Worm (Caenorhabditis elegans) whole organism, young adult: ENCODE data around the gene F54D5.4.

ENCODE experiments used
- B0019.2 ChIP-seq: fragments of 200-800 bp; sonication (Bioruptor generic); conservative IDR thresholded peaks from 2 replicates; pipeline ENCODE4 v1.3.6; 2022; ENCODE audit warnings: missing genetic modification reagents, missing genetic modification characterization, missing compliant biosample characterization
- B0035.1 ChIP-seq: sonication (generic microtip); optimal IDR thresholded peaks from 2 replicates; lab custom pipeline; 2016; ENCODE audit warnings: missing genetic modification characterization, mild to moderate bottlenecking, missing compliant biosample characterization, missing genotype, missing genetic modification reagents
- B0336.3 ChIP-seq: fragments of 200-800 bp; sonication (Bioruptor generic); IDR thresholded peaks from 2 replicates; pipeline ENCODE4 v1.3.6; 2022; ENCODE audit warnings: missing genetic modification characterization, missing compliant biosample characterization
- C17E4.6 ChIP-seq: fragments of 200-800 bp; sonication (Bioruptor generic); IDR thresholded peaks from 2 replicates; pipeline ENCODE4 v1.3.6; 2022; ENCODE audit warnings: missing genetic modification reagents, missing genetic modification characterization, missing compliant biosample characterization
- F55B11.4 ChIP-seq: sonication (generic microtip); optimal IDR thresholded peaks from 2 replicates; lab custom pipeline; 2016; ENCODE audit warnings: missing compliant biosample characterization, missing genetic modification characterization, borderline replicate concordance; ENCODE audit not compliant: insufficient read depth
- K11D2.4 ChIP-seq: fragments of 200-800 bp; sonication (Bioruptor generic); IDR thresholded peaks from 2 replicates; pipeline ENCODE4 v1.3.6; 2022; ENCODE audit warnings: missing genetic modification reagents, missing genetic modification characterization, missing compliant biosample characterization
- Y53F4B.3 ChIP-seq: fragments of 200-800 bp; sonication (Bioruptor generic); IDR thresholded peaks from 2 replicates; pipeline ENCODE4 v1.3.6; 2022; ENCODE audit warnings: missing genetic modification reagents, missing genetic modification characterization, missing compliant biosample characterization
- Y67H2A.10 ChIP-seq: fragments of 200-800 bp; sonication (Bioruptor generic); conservative IDR thresholded peaks from 2 replicates; pipeline ENCODE4 v1.3.6; 2022; ENCODE audit warnings: missing genetic modification reagents, missing genetic modification characterization, missing compliant biosample characterization
- bed-1 ChIP-seq: fragments of 200-800 bp; sonication (Bioruptor generic); IDR thresholded peaks from 2 replicates; pipeline ENCODE4 v1.3.6; 2022; ENCODE audit warnings: missing genetic modification reagents, missing genetic modification characterization, missing compliant biosample characterization
- ccch-3 ChIP-seq: fragments of 200-800 bp; sonication (Bioruptor generic); optimal IDR thresholded peaks from 2 replicates; lab custom pipeline; 2018; ENCODE audit warnings: mild to moderate bottlenecking, missing genetic modification characterization, missing compliant biosample characterization
- cebp-1 ChIP-seq, 2 experiments: fragments of 200-800 bp in 1 of 2; sonication (Bioruptor generic) in 1 of 2; sonication (generic microtip) in 1 of 2; IDR thresholded peaks in 1 of 2; optimal IDR thresholded peaks in 1 of 2; 2 replicates each; pipeline versions ENCODE4 v1.3.6 to Lab custom; 2017 to 2022; ENCODE audit warnings: missing compliant biosample characterization in 2 of 2, missing genetic modification characterization in 2 of 2, mild to moderate bottlenecking in 1 of 2, missing genetic modification reagents in 1 of 2, moderate library complexity in 1 of 2
- ceh-27 ChIP-seq: fragments of 200-800 bp; sonication (Bioruptor generic); optimal IDR thresholded peaks from 2 replicates; lab custom pipeline; 2018; ENCODE audit warnings: mild to moderate bottlenecking, missing genetic modification characterization, moderate library complexity, missing compliant biosample characterization
- ceh-40 ChIP-seq: fragments of 200-800 bp; sonication (Bioruptor generic); IDR thresholded peaks from 2 replicates; pipeline ENCODE4 v1.3.6; 2022; ENCODE audit warnings: missing genetic modification characterization, missing compliant biosample characterization
- ceh-91 ChIP-seq: fragments of 200-800 bp; sonication (Bioruptor generic); IDR thresholded peaks from 2 replicates; pipeline ENCODE4 v1.3.6; 2022; ENCODE audit warnings: missing genetic modification reagents, missing genetic modification characterization, missing compliant biosample characterization
- chd-7 ChIP-seq: sonication (generic microtip); optimal IDR thresholded peaks from 2 replicates; lab custom pipeline; 2016; ENCODE audit warnings: mild to moderate bottlenecking, missing genetic modification characterization, moderate library complexity, missing compliant biosample characterization
- dpff-1 ChIP-seq: sonication (generic microtip); optimal IDR thresholded peaks from 2 replicates; lab custom pipeline; 2017; ENCODE audit warnings: mild to moderate bottlenecking, missing genetic modification characterization, missing compliant biosample characterization
- gei-17 ChIP-seq: fragments of 200-800 bp; sonication (Bioruptor generic); optimal IDR thresholded peaks from 2 replicates; lab custom pipeline; 2018; ENCODE audit warnings: mild to moderate bottlenecking, missing genetic modification characterization, missing compliant biosample characterization
- hmg-1.2 ChIP-seq: fragments of 200-800 bp; sonication (Bioruptor generic); IDR thresholded peaks from 2 replicates; pipeline ENCODE4 v1.3.6; 2022; ENCODE audit warnings: missing genetic modification reagents, missing genetic modification characterization, missing compliant biosample characterization
- hmg-20 ChIP-seq: fragments of 200-800 bp; sonication (Bioruptor generic); IDR thresholded peaks from 2 replicates; pipeline ENCODE4 v1.3.6; 2022; ENCODE audit warnings: missing genetic modification reagents, missing genetic modification characterization, missing compliant biosample characterization
- hsf-1 ChIP-seq: fragments of 200-800 bp; sonication (Bioruptor generic); IDR thresholded peaks from 2 replicates; pipeline ENCODE4 v1.3.6; 2022; ENCODE audit warnings: missing genetic modification reagents, missing genetic modification characterization, missing compliant biosample characterization
- lin-54 ChIP-seq: fragments of 200-800 bp; sonication (Bioruptor generic); optimal IDR thresholded peaks from 2 replicates; lab custom pipeline; 2018; ENCODE audit warnings: mild to moderate bottlenecking, missing genetic modification characterization, missing compliant biosample characterization
- lir-1 ChIP-seq: fragments of 200-800 bp; sonication (Bioruptor generic); conservative IDR thresholded peaks from 2 replicates; pipeline ENCODE4 v1.3.6; 2022; ENCODE audit warnings: missing genetic modification reagents, missing genetic modification characterization, missing compliant biosample characterization
- lsy-27 ChIP-seq: sonication (generic microtip); optimal IDR thresholded peaks from 2 replicates; lab custom pipeline; 2017; ENCODE audit warnings: missing genetic modification characterization, mild to moderate bottlenecking, missing compliant biosample characterization, antibody characterized with exemption, missing genotype, borderline replicate concordance; ENCODE audit not compliant: insufficient read depth
- madf-6 ChIP-seq: fragments of 200-800 bp; sonication (Bioruptor generic); IDR thresholded peaks from 2 replicates; pipeline ENCODE4 v1.3.6; 2022; ENCODE audit warnings: missing genetic modification reagents, missing genetic modification characterization, missing compliant biosample characterization
- mel-28 ChIP-seq: sonication (generic microtip); optimal IDR thresholded peaks from 2 replicates; lab custom pipeline; 2016; ENCODE audit warnings: borderline replicate concordance, mild to moderate bottlenecking, missing genetic modification characterization, missing compliant biosample characterization
- mes-4 ChIP-seq: sonication (generic microtip); optimal IDR thresholded peaks from 2 replicates; lab custom pipeline; 2016; ENCODE audit warnings: missing genotype, missing genetic modification characterization, missing compliant biosample characterization
- nfyb-1 ChIP-seq: fragments of 200-800 bp; sonication (Bioruptor generic); IDR thresholded peaks from 2 replicates; pipeline ENCODE4 v1.3.6; 2022; ENCODE audit warnings: missing genetic modification reagents, missing genetic modification characterization, missing compliant biosample characterization
- nhr-120 ChIP-seq: fragments of 200-800 bp; sonication (Bioruptor generic); IDR thresholded peaks from 2 replicates; pipeline ENCODE4 v1.3.6; 2022; ENCODE audit warnings: missing genetic modification characterization, missing compliant biosample characterization
- nhr-80 ChIP-seq: sonication (generic microtip); optimal IDR thresholded peaks from 2 replicates; lab custom pipeline; 2016; ENCODE audit warnings: missing genetic modification characterization, missing compliant biosample characterization
- rec-8 ChIP-seq, 2 experiments: sonication (generic microtip); optimal IDR thresholded peaks; 2 replicates each; lab custom pipeline; 2016; ENCODE audit warnings: mild to moderate bottlenecking in 2 of 2, missing genetic modification characterization in 2 of 2, missing genetic modification reagents in 2 of 2, missing genotype in 2 of 2, missing biosample characterization in 1 of 2, missing compliant biosample characterization in 1 of 2, moderate library complexity in 1 of 2
- snpc-3.4 ChIP-seq: sonication (generic microtip); optimal IDR thresholded peaks from 2 replicates; lab custom pipeline; 2017; ENCODE audit warnings: missing genetic modification characterization, mild to moderate bottlenecking, missing compliant biosample characterization, antibody characterized with exemption, moderate library complexity, missing genotype, missing genetic modification reagents
- somi-1 ChIP-seq: fragments of 200-800 bp; sonication (Bioruptor generic); optimal IDR thresholded peaks from 2 replicates; lab custom pipeline; 2018; ENCODE audit warnings: mild to moderate bottlenecking, missing genetic modification characterization, missing compliant biosample characterization
- sptf-2 ChIP-seq: fragments of 200-800 bp; sonication (Bioruptor generic); optimal IDR thresholded peaks from 2 replicates; lab custom pipeline; 2018; ENCODE audit warnings: mild to moderate bottlenecking, missing genetic modification characterization, missing compliant biosample characterization
- zfh-2 ChIP-seq: fragments of 200-800 bp; sonication (Bioruptor generic); conservative IDR thresholded peaks from 2 replicates; pipeline ENCODE4 v1.3.6; 2022; ENCODE audit warnings: missing genetic modification reagents, missing genetic modification characterization, missing compliant biosample characterization
- ztf-18 ChIP-seq: sonication (generic microtip); optimal IDR thresholded peaks from 2 replicates; lab custom pipeline; 2016; ENCODE audit warnings: missing genotype, mild to moderate bottlenecking, missing genetic modification characterization, missing compliant biosample characterization
- ztf-22 ChIP-seq: fragments of 200-800 bp; sonication (Bioruptor generic); optimal IDR thresholded peaks from 2 replicates; lab custom pipeline; 2018; ENCODE audit warnings: mild to moderate bottlenecking, missing genetic modification characterization, moderate library complexity, missing compliant biosample characterization
- ztf-25 ChIP-seq: fragments of 200-800 bp; sonication (Bioruptor generic); IDR thresholded peaks from 2 replicates; pipeline ENCODE4 v1.3.6; 2022; ENCODE audit warnings: missing genetic modification reagents, missing genetic modification characterization, missing compliant biosample characterization

The F54D5.4 gene

ce11 chrII:11537115-11537514 lies 32.5 kb upstream of the F54D5.4 start (continued):
- TF ChIP-seq somi-1 (GFP tag; lab: Kevin White, UChicago) (no peak), mes-4 (tag; lab: Kevin White, UChicago) (no peak), bed-1 (GFP tag; lab: Robert Waterston, UW) (no peak), ztf-25 (no peak), ceh-27 (GFP tag; lab: Kevin White, UChicago) (peak; percentile 6), dpff-1 (tag; lab: Kevin White, UChicago) (no peak), hmg-20 (GFP tag; lab: Robert Waterston, UW) (no peak), F55B11.4 (tag; lab: Kevin White, UChicago) (no peak), mel-28 (tag; lab: Kevin White, UChicago) (no peak), hmg-1.2 (peak; percentile 92), C17E4.6 (peak; percentile 78), Y53F4B.3 (GFP tag; lab: Robert Waterston, UW) (no peak), hsf-1 (GFP tag; lab: Robert Waterston, UW) (peak; percentile 90), ceh-40 (GFP tag; lab: Robert Waterston, UW) (no peak), chd-7 (no peak), K11D2.4 (no peak), nhr-120 (GFP tag; lab: Robert Waterston, UW) (no peak), B0336.3 (peak; percentile 71), gei-17 (GFP tag; lab: Kevin White, UChicago) (no peak), lsy-27 (tag; lab: Kevin White, UChicago) (no peak), ztf-18 (peak; percentile 2), Y67H2A.10 (GFP tag; lab: Robert Waterston, UW) (no peak), madf-6 (GFP tag; lab: Robert Waterston, UW) (peak; percentile 98), B0019.2 (peak; percentile 28; the same call in 1 of the 2 replicates), ccch-3 (GFP tag; lab: Kevin White, UChicago) (no peak), B0035.1 (no peak)

- 0 out of 2 replicates have a peak, but pooled peaks have one; percentile 43 for TF ChIP-seq ztf-25
- 0 out of 2 replicates have a peak, but pooled peaks have one; percentile 10 for TF ChIP-seq lir-1 (GFP tag; lab: Robert Waterston, UW)
- TF ChIP-seq B0336.3 = 0 out of 2 replicates have a peak, but pooled peaks have one; percentile 24
- TF ChIP-seq zfh-2 (GFP tag; lab: Robert Waterston, UW) = 0 out of 2 replicates have a peak, but pooled peaks have one; percentile 3
- TF ChIP-seq nfyb-1 = 0 out of 2 replicates have a peak, but pooled peaks have one; percentile 12
- no peak for TF ChIP-seq rec-8 (tag; optimal IDR thresholded peaks at IDR 0.05; lab: Kevin White, UChicago)
- TF ChIP-seq lin-54 (GFP tag; lab: Kevin White, UChicago) = no peak
- no peak for TF ChIP-seq ceh-91
These were observed 32.0 kb upstream of the F54D5.4 start for ce11 chrII:11537606-11538016.

ce11 chrII:11538741-11539140 lies 30.9 kb upstream of the F54D5.4 start, which contains the start of gene Y62F5A.9:
TSS of gene Y62F5A.9 (minus strand) at chrII:11538841.
- TF ChIP-seq sptf-2 (GFP tag; lab: Kevin White, UChicago) = no peak
- no peak for TF ChIP-seq ztf-18
- TF ChIP-seq cebp-1 (GFP tag; IDR thresholded peaks at IDR 0.05; lab: Robert Waterston, UW) = no peak
- TF ChIP-seq cebp-1 (tag; optimal IDR thresholded peaks at IDR 0.05; lab: Kevin White, UChicago) = peak; percentile 6
- peak; percentile 32 for TF ChIP-seq snpc-3.4 (tag; lab: Kevin White, UChicago)
- TF ChIP-seq ztf-22 (GFP tag; lab: Kevin White, UChicago) = no peak
- no peak for TF ChIP-seq nhr-80 (tag; lab: Kevin White, UChicago)
